Fruit fly (Drosophila melanogaster) whole organism, embryonic: Measurements from ENCODE around the gene RpS14a.

Experiments
- CG10147 ChIP-seq: fragments of 200-800 bp; sonication (Bioruptor generic); optimal IDR thresholded peaks from 2 replicates; lab custom pipeline; 2019; ENCODE audit warnings: missing biosample characterization, mild to moderate bottlenecking, missing genetic modification characterization, moderate library complexity
- CG10979 ChIP-seq: fragments of 200-800 bp; sonication (Bioruptor generic); optimal IDR thresholded peaks from 2 replicates; lab custom pipeline; 2018; ENCODE audit warnings: missing biosample characterization, mild to moderate bottlenecking, missing genetic modification characterization, moderate library complexity
- CG12071 ChIP-seq: fragments of 200-800 bp; sonication (Bioruptor generic); optimal IDR thresholded peaks from 3 replicates; lab custom pipeline; 2018; ENCODE audit warnings: missing biosample characterization, mild to moderate bottlenecking, missing genetic modification characterization
- CG12942 ChIP-seq: fragments of 200-800 bp; sonication (Bioruptor generic); optimal IDR thresholded peaks from 3 replicates; lab custom pipeline; 2016; ENCODE audit warnings: missing biosample characterization, missing genetic modification characterization
- CG18599 ChIP-seq: fragments of 200-800 bp; sonication (Bioruptor generic); optimal IDR thresholded peaks from 3 replicates; lab custom pipeline; 2017; ENCODE audit warnings: missing biosample characterization, missing genetic modification characterization, mild to moderate bottlenecking, moderate library complexity, missing genetic modification reagents
- CG2120 ChIP-seq: fragments of 200-800 bp; sonication (Bioruptor generic); optimal IDR thresholded peaks from 3 replicates; lab custom pipeline; 2016; ENCODE audit warnings: missing biosample characterization, missing genetic modification characterization
- CG34376 ChIP-seq: fragments of 200-800 bp; sonication (Bioruptor generic); optimal IDR thresholded peaks from 2 replicates; lab custom pipeline; 2018; ENCODE audit warnings: missing biosample characterization, mild to moderate bottlenecking, missing genetic modification characterization
- CG4854 ChIP-seq: fragments of 200-800 bp; sonication (Bioruptor generic); optimal IDR thresholded peaks from 2 replicates; lab custom pipeline; 2016; ENCODE audit warnings: missing biosample characterization, missing genetic modification characterization, inconsistent platforms
- CG6813 ChIP-seq: fragments of 200-800 bp; sonication (Bioruptor generic); optimal IDR thresholded peaks from 2 replicates; lab custom pipeline; 2017; ENCODE audit warnings: missing biosample characterization, missing genetic modification characterization, mild to moderate bottlenecking, moderate library complexity, missing genetic modification reagents
- CG6854 ChIP-seq: fragments of 200-800 bp; sonication (Bioruptor generic); optimal IDR thresholded peaks from 3 replicates; lab custom pipeline; 2017; ENCODE audit warnings: missing biosample characterization, mild to moderate bottlenecking, missing genetic modification characterization
- CG7372 ChIP-seq: fragments of 200-800 bp; sonication (Bioruptor generic); IDR thresholded peaks from 2 replicates; pipeline ENCODE4 v1.3.6; 2022; ENCODE audit warnings: missing biosample characterization, missing genetic modification characterization
- CG8765 ChIP-seq: fragments of 200-800 bp; sonication (Bioruptor generic); IDR thresholded peaks from 2 replicates; pipeline ENCODE4 v1.3.6; 2022; ENCODE audit warnings: missing biosample characterization, missing genetic modification characterization
- CG9932 ChIP-seq: fragments of 200-800 bp; sonication (Bioruptor generic); IDR thresholded peaks from 2 replicates; pipeline ENCODE4 v1.3.6; 2022; ENCODE audit warnings: missing biosample characterization, missing genetic modification characterization
- Dbx ChIP-seq: fragments of 200-800 bp; sonication (Bioruptor generic); IDR thresholded peaks from 3 replicates; pipeline ENCODE4 v1.3.6; 2022; ENCODE audit warnings: missing biosample characterization, missing genetic modification characterization
- Doc2 ChIP-seq: fragments of 200-800 bp; sonication (Bioruptor generic); IDR thresholded peaks from 2 replicates; pipeline ENCODE4 v1.3.6; 2022; ENCODE audit warnings: missing biosample characterization, missing genetic modification characterization
- Fer1 ChIP-seq: fragments of 200-800 bp; sonication (Bioruptor generic); optimal IDR thresholded peaks from 2 replicates; lab custom pipeline; 2017; ENCODE audit warnings: missing biosample characterization, mild to moderate bottlenecking, missing genetic modification characterization
- HLHmδ ChIP-seq: fragments of 200-800 bp; sonication (Bioruptor generic); optimal IDR thresholded peaks from 2 replicates; lab custom pipeline; 2018; ENCODE audit warnings: missing biosample characterization, mild to moderate bottlenecking, missing genetic modification characterization, moderate library complexity
- Hey ChIP-seq: fragments of 200-800 bp; sonication (Bioruptor generic); optimal IDR thresholded peaks from 3 replicates; lab custom pipeline; 2018; ENCODE audit warnings: missing biosample characterization, mild to moderate bottlenecking, missing genetic modification characterization
- Lpt ChIP-seq: fragments of >200 bp; optimal IDR thresholded peaks from 2 replicates; lab custom pipeline; 2018; ENCODE audit warnings: missing biosample characterization, missing genetic modification characterization
- Max ChIP-seq: fragments of 200-800 bp; sonication (Bioruptor generic); optimal IDR thresholded peaks from 2 replicates; lab custom pipeline; 2016; ENCODE audit warnings: missing biosample characterization, mild to moderate bottlenecking, missing genetic modification characterization
- NC2α ChIP-seq: fragments of 200-800 bp; sonication (Bioruptor generic); optimal IDR thresholded peaks from 2 replicates; lab custom pipeline; 2016; ENCODE audit warnings: missing biosample characterization, missing genetic modification characterization
- Scr ChIP-seq: fragments of 200-800 bp; sonication (Bioruptor generic); IDR thresholded peaks from 2 replicates; pipeline ENCODE4 v1.3.6; 2022; ENCODE audit warnings: missing biosample characterization, missing genetic modification characterization; ENCODE audit not compliant: partially characterized antibody
- Tbp ChIP-seq: fragments of >200 bp; optimal IDR thresholded peaks from 2 replicates; lab custom pipeline; 2018; ENCODE audit warnings: missing biosample characterization, missing genetic modification characterization
- ab ChIP-seq: fragments of 200-800 bp; sonication (Bioruptor generic); optimal IDR thresholded peaks from 2 replicates; lab custom pipeline; 2016; ENCODE audit warnings: missing biosample characterization, missing genetic modification characterization
- dimm ChIP-seq: fragments of 200-800 bp; sonication (Bioruptor generic); IDR thresholded peaks from 2 replicates; pipeline ENCODE4 v1.3.6; 2022; ENCODE audit warnings: missing biosample characterization, missing genetic modification characterization
- esg ChIP-seq: fragments of 200-800 bp; sonication (Bioruptor generic); conservative IDR thresholded peaks from 2 replicates; pipeline ENCODE4 v1.3.6; 2022; ENCODE audit warnings: missing biosample characterization, missing genetic modification characterization
- fd96Cb ChIP-seq: fragments of 200-800 bp; sonication (Bioruptor generic); optimal IDR thresholded peaks from 2 replicates; lab custom pipeline; 2018; ENCODE audit warnings: missing biosample characterization, mild to moderate bottlenecking, missing genetic modification characterization, moderate library complexity
- fru ChIP-seq: fragments of >200 bp; optimal IDR thresholded peaks from 2 replicates; lab custom pipeline; 2017
- fu2 ChIP-seq: fragments of 200-800 bp; sonication (Bioruptor generic); optimal IDR thresholded peaks from 2 replicates; lab custom pipeline; 2016; ENCODE audit warnings: missing biosample characterization, missing genetic modification characterization
- gro ChIP-seq: fragments of 200-800 bp; sonication (Bioruptor generic); optimal IDR thresholded peaks from 2 replicates; lab custom pipeline; 2016; ENCODE audit warnings: missing biosample characterization, missing genetic modification characterization
- gsb-n ChIP-seq: fragments of 200-800 bp; sonication (Bioruptor generic); optimal IDR thresholded peaks from 3 replicates; lab custom pipeline; 2018; ENCODE audit warnings: missing biosample characterization, mild to moderate bottlenecking, missing genetic modification characterization
- ind ChIP-seq: fragments of 200-800 bp; sonication (Bioruptor generic); optimal IDR thresholded peaks from 3 replicates; lab custom pipeline; 2016; ENCODE audit warnings: missing biosample characterization, missing genetic modification characterization
- insv ChIP-seq, 2 experiments: fragments of 200-800 bp; sonication (Bioruptor generic); optimal IDR thresholded peaks; 3 replicates each; lab custom pipeline; 2016 to 2018; ENCODE audit warnings: missing biosample characterization in 2 of 2, missing genetic modification characterization in 2 of 2
- jigr1 ChIP-seq: fragments of 200-800 bp; sonication (Bioruptor generic); IDR thresholded peaks from 3 replicates; pipeline ENCODE4 v1.3.6; 2022; ENCODE audit warnings: missing biosample characterization, missing genetic modification characterization
- jing ChIP-seq: fragments of 200-800 bp; sonication (Bioruptor generic); optimal IDR thresholded peaks from 2 replicates; lab custom pipeline; 2018; ENCODE audit warnings: missing biosample characterization, mild to moderate bottlenecking, missing genetic modification characterization
- klu ChIP-seq: fragments of 200-800 bp; sonication (Bioruptor generic); IDR thresholded peaks from 2 replicates; pipeline ENCODE4 v1.3.6; 2022; ENCODE audit warnings: missing biosample characterization, missing genetic modification characterization
- lmd ChIP-seq: fragments of 200-800 bp; sonication (Bioruptor generic); IDR thresholded peaks from 2 replicates; pipeline ENCODE4 v1.3.6; 2022; ENCODE audit warnings: missing biosample characterization, missing genetic modification characterization
- peb ChIP-seq: fragments of 200-800 bp; sonication (Bioruptor generic); IDR thresholded peaks from 2 replicates; pipeline ENCODE4 v1.3.6; 2022; ENCODE audit warnings: missing biosample characterization, missing genetic modification characterization
- row ChIP-seq: fragments of 200-800 bp; sonication (Bioruptor generic); IDR thresholded peaks from 3 replicates; pipeline ENCODE4 v1.3.6; 2022; ENCODE audit warnings: missing biosample characterization, missing genetic modification characterization
- sens ChIP-seq: fragments of 200-800 bp; sonication (Bioruptor generic); peaks from one replicate; lab custom pipeline; 2016; ENCODE audit warnings: missing biosample characterization, missing genetic modification characterization
- sima ChIP-seq: fragments of 200-800 bp; sonication (Bioruptor generic); optimal IDR thresholded peaks from 2 replicates; lab custom pipeline; 2016; ENCODE audit warnings: missing biosample characterization, missing genetic modification characterization
- slp2 ChIP-seq: fragments of 200-800 bp; sonication (Bioruptor generic); optimal IDR thresholded peaks from 2 replicates; lab custom pipeline; 2016; ENCODE audit warnings: missing biosample characterization, missing genetic modification characterization
- ssp ChIP-seq: fragments of 200-800 bp; sonication (Bioruptor generic); IDR thresholded peaks from 2 replicates; pipeline ENCODE4 v1.3.6; 2022; ENCODE audit warnings: missing biosample characterization, missing genetic modification characterization
- tap ChIP-seq: fragments of 200-800 bp; optimal IDR thresholded peaks from 3 replicates; lab custom pipeline; 2019; ENCODE audit warnings: missing biosample characterization, mild to moderate bottlenecking, missing genetic modification characterization, moderate library complexity
- tgo ChIP-seq: fragments of 200-800 bp; sonication (Bioruptor generic); IDR thresholded peaks from 3 replicates; pipeline ENCODE4 v1.3.6; 2022; ENCODE audit warnings: missing biosample characterization, missing genetic modification characterization
- tio ChIP-seq: fragments of 200-800 bp; sonication (Bioruptor generic); optimal IDR thresholded peaks from 2 replicates; lab custom pipeline; 2017; ENCODE audit warnings: missing biosample characterization, missing genetic modification characterization, inconsistent platforms
- tna ChIP-seq: fragments of 200-800 bp; sonication (Bioruptor generic); IDR thresholded peaks from 2 replicates; pipeline ENCODE4 v1.3.6; 2022; ENCODE audit warnings: missing biosample characterization, missing genetic modification characterization; ENCODE audit not compliant: partially characterized antibody
- toy ChIP-seq: fragments of 200-800 bp; sonication (Bioruptor generic); IDR thresholded peaks from 2 replicates; pipeline ENCODE4 v1.3.6; 2022; ENCODE audit warnings: missing biosample characterization, missing genetic modification characterization
- zfh1 ChIP-seq: fragments of 200-800 bp; sonication (Bioruptor generic); IDR thresholded peaks from 3 replicates; pipeline ENCODE4 v1.3.6; 2022; ENCODE audit warnings: missing biosample characterization, missing genetic modification characterization
- zfh2 ChIP-seq: fragments of 200-800 bp; sonication (Bioruptor generic); optimal IDR thresholded peaks from 2 replicates; lab custom pipeline; 2016; ENCODE audit warnings: missing biosample characterization, missing genetic modification characterization

RpS14a gene

dm6 chrX:7937588-7938481, 4.3 kb downstream of the RpS14a start (continued):
- TF ChIP-seq Doc2 (GFP tag; lab: Robert Waterston, UW) = no peak
- TF ChIP-seq peb (GFP tag; lab: Robert Waterston, UW) = peak; percentile 75
- no peak for TF ChIP-seq gro (GFP tag; lab: Kevin White, UChicago)
- TF ChIP-seq jigr1 = peak; percentile 69; the same call in 2 of the 3 replicates
- TF ChIP-seq NC2α (GFP tag; lab: Kevin White, UChicago) = peak; percentile 78
- TF ChIP-seq CG6854 (GFP tag; lab: Kevin White, UChicago) = peak; percentile 50
- peak; percentile 64 for TF ChIP-seq Fer1
- TF ChIP-seq fru (lab: Kevin White, UChicago) = no peak
- TF ChIP-seq CG12071 (GFP tag; lab: Kevin White, UChicago) = peak; percentile 59
- TF ChIP-seq jing = peak; percentile 73
- peak; percentile 63 for TF ChIP-seq Max
- peak; percentile 66; the same call in 2 of the 3 replicates for TF ChIP-seq tgo
- no peak for TF ChIP-seq CG34376 (GFP tag; lab: Kevin White, UChicago)
- TF ChIP-seq insv (GFP tag; optimal IDR thresholded peaks at IDR 0.05; lab: Kevin White, UChicago) = peak; percentile 21 to 49
- TF ChIP-seq Tbp = no peak
- peak; percentile 78 for TF ChIP-seq row (GFP tag; lab: Robert Waterston, UW)
- no peak for TF ChIP-seq sima (GFP tag; lab: Kevin White, UChicago)
- no peak; the same call in 1 of the 2 replicates for TF ChIP-seq CG9932 (GFP tag; lab: Robert Waterston, UW)
- TF ChIP-seq CG4854 = peak; percentile 49
- TF ChIP-seq toy = no peak
- peak; percentile 64 for TF ChIP-seq CG6813 (GFP tag; lab: Kevin White, UChicago)
- TF ChIP-seq lmd (GFP tag; lab: Robert Waterston, UW) = peak; percentile 84
- TF ChIP-seq zfh2 (GFP tag; lab: Kevin White, UChicago) = peak; percentile 2
- TF ChIP-seq Lpt (GFP tag; lab: Kevin White, UChicago) = no peak
- TF ChIP-seq zfh1 = peak; percentile 71
- peak; percentile 61; the same call in 1 of the 2 replicates for TF ChIP-seq klu
- peak; percentile 89 for TF ChIP-seq slp2 (GFP tag; lab: Kevin White, UChicago)
- TF ChIP-seq sens = peak; percentile 98
- peak; percentile 79 for TF ChIP-seq gsb-n (tag; lab: Kevin White, UChicago)
- TF ChIP-seq CG8765 (GFP tag; lab: Robert Waterston, UW) = no peak
- TF ChIP-seq Scr (GFP tag; lab: Robert Waterston, UW) = no peak
- no peak for TF ChIP-seq Hey (tag; lab: Kevin White, UChicago)
- peak; percentile 62 for TF ChIP-seq CG18599
- TF ChIP-seq ab (GFP tag; lab: Kevin White, UChicago) = peak; percentile 59
- peak; percentile 55 for TF ChIP-seq CG2120 (GFP tag; lab: Kevin White, UChicago)
- TF ChIP-seq esg (GFP tag; lab: Robert Waterston, UW) = peak; percentile 76
- peak; percentile 3 for TF ChIP-seq HLHmδ (GFP tag; lab: Kevin White, UChicago)
- TF ChIP-seq fu2 (GFP tag; lab: Kevin White, UChicago) = peak; percentile 40
- TF ChIP-seq tap (tag; lab: Kevin White, UChicago) = peak; percentile 52
- peak; percentile 75 for TF ChIP-seq ind (GFP tag; lab: Kevin White, UChicago)
- TF ChIP-seq dimm (GFP tag; lab: Robert Waterston, UW) = peak; percentile 21; the same call in 1 of the 2 replicates
- TF ChIP-seq Dbx (GFP tag; lab: Robert Waterston, UW) = no peak
- TF ChIP-seq CG12942 (GFP tag; lab: Kevin White, UChicago) = peak; percentile 70
- TF ChIP-seq CG10979 = peak; percentile 90
- peak; percentile 61 for TF ChIP-seq ssp (GFP tag; lab: Robert Waterston, UW)
- peak; percentile 86 for TF ChIP-seq fd96Cb (tag; lab: Kevin White, UChicago)
- TF ChIP-seq CG10147 (GFP tag; lab: Kevin White, UChicago) = peak; percentile 46
- peak; percentile 58; the same call in 1 of the 2 replicates for TF ChIP-seq CG7372 (GFP tag; lab: Robert Waterston, UW)
- no peak for TF ChIP-seq tna (GFP tag; lab: Robert Waterston, UW)
- peak; percentile 82 for TF ChIP-seq tio (GFP tag; lab: Kevin White, UChicago)
